Worm (Caenorhabditis elegans): Measurements from ENCODE around the gene him-14.

ce11 chrII:7037659-7038342 is 32.0 kb downstream of the him-14 start, which contains the start of gene cin-4:
- TF ChIP-seq flt-1 (GFP tag; IDR thresholded peaks at IDR 0.05) (no peak), cog-1 (tag; optimal IDR thresholded peaks at IDR 0.05) (no peak), klf-2 (GFP tag; conservative IDR thresholded peaks at IDR 0.05) (no peak), ref-1 (GFP tag; conservative IDR thresholded peaks at IDR 0.05) (no peak), ztf-23 (GFP tag; IDR thresholded peaks at IDR 0.05) (no peak), med-1 (GFP tag; optimal IDR thresholded peaks at IDR 0.05; ENCODE audit: insufficient read depth) (no peak), ztf-29 (GFP tag; IDR thresholded peaks at IDR 0.05) (no peak)

All from whole organism, midembryonic.